Fruit fly (Drosophila melanogaster) whole organism, adult: ENCODE measurements around the gene Sp1.

Source experiments
- CG11617 ChIP-seq: fragments of 200-800 bp; sonication (Bioruptor generic); optimal IDR thresholded peaks from 2 replicates; lab custom pipeline; 2017; ENCODE audit warnings: mild to moderate bottlenecking, missing biosample characterization, missing genetic modification reagents, missing genetic modification characterization
- CG12768 ChIP-seq: fragments of 200-800 bp; sonication (Bioruptor generic); optimal IDR thresholded peaks from 2 replicates; lab custom pipeline; 2017; ENCODE audit warnings: missing biosample characterization, missing genetic modification characterization, mild to moderate bottlenecking, moderate library complexity, missing genetic modification reagents
- CG14711 ChIP-seq: fragments of 200-800 bp; sonication (Bioruptor generic); optimal IDR thresholded peaks from 2 replicates; lab custom pipeline; 2018; ENCODE audit warnings: missing biosample characterization, mild to moderate bottlenecking, missing genetic modification characterization, moderate library complexity
- CG1620 ChIP-seq: fragments of 200-800 bp; sonication (Bioruptor generic); optimal IDR thresholded peaks from 2 replicates; lab custom pipeline; 2016; ENCODE audit warnings: missing biosample characterization, missing genetic modification characterization
- CG33017 ChIP-seq: fragments of 200-800 bp; sonication (Bioruptor generic); optimal IDR thresholded peaks from 2 replicates; lab custom pipeline; 2018; ENCODE audit warnings: missing biosample characterization, mild to moderate bottlenecking, missing genetic modification characterization, moderate library complexity
- CG5204 ChIP-seq: fragments of 200-800 bp; sonication (Bioruptor generic); optimal IDR thresholded peaks from 2 replicates; lab custom pipeline; 2016; ENCODE audit warnings: missing biosample characterization, missing genetic modification characterization
- CG7045 ChIP-seq: fragments of 200-800 bp; sonication (Bioruptor generic); optimal IDR thresholded peaks from 2 replicates; lab custom pipeline; 2017; ENCODE audit warnings: missing biosample characterization, mild to moderate bottlenecking, missing genetic modification characterization
- CG7101 ChIP-seq: fragments of 200-800 bp; sonication (Bioruptor generic); optimal IDR thresholded peaks from 2 replicates; lab custom pipeline; 2018; ENCODE audit warnings: missing biosample characterization, mild to moderate bottlenecking, missing genetic modification characterization, moderate library complexity
- Clk ChIP-seq: fragments of 200-800 bp; sonication (Bioruptor generic); optimal IDR thresholded peaks from 2 replicates; lab custom pipeline; 2017; ENCODE audit warnings: missing biosample characterization, missing genetic modification characterization
- Crg-1 ChIP-seq: fragments of 200-800 bp; sonication (Bioruptor generic); optimal IDR thresholded peaks from 2 replicates; lab custom pipeline; 2016; ENCODE audit warnings: missing biosample characterization, missing genetic modification characterization
- Hr96 ChIP-seq: fragments of 200-800 bp; sonication (Bioruptor generic); optimal IDR thresholded peaks from 2 replicates; lab custom pipeline; 2016; ENCODE audit warnings: missing biosample characterization, missing genetic modification characterization
- Mnt ChIP-seq: fragments of 200-800 bp; sonication (Bioruptor generic); optimal IDR thresholded peaks from 2 replicates; lab custom pipeline; 2016; ENCODE audit warnings: missing biosample characterization, mild to moderate bottlenecking, missing genetic modification characterization
- bab1 ChIP-seq: fragments of 200-800 bp; sonication (Bioruptor generic); optimal IDR thresholded peaks from 3 replicates; lab custom pipeline; 2019; ENCODE audit warnings: missing biosample characterization, mild to moderate bottlenecking, missing genetic modification characterization, moderate library complexity
- cic ChIP-seq: fragments of 200-800 bp; sonication (Bioruptor generic); optimal IDR thresholded peaks from 2 replicates; lab custom pipeline; 2017; ENCODE audit warnings: missing biosample characterization, mild to moderate bottlenecking, missing genetic modification characterization, moderate library complexity
- cnc ChIP-seq, 2 experiments: fragments of >200 bp; optimal IDR thresholded peaks; 2 replicates each; lab custom pipeline; 2017
- kay ChIP-seq: fragments of 200-800 bp; sonication (Bioruptor generic); peaks from one replicate; lab custom pipeline; 2016; ENCODE audit warnings: missing biosample characterization, missing genetic modification characterization, borderline replicate concordance
- ovo ChIP-seq: fragments of 200-800 bp; sonication (Bioruptor generic); optimal IDR thresholded peaks from 2 replicates; lab custom pipeline; 2016; ENCODE audit warnings: missing biosample characterization, missing genetic modification characterization
- pad ChIP-seq: fragments of 200-800 bp; sonication (Bioruptor generic); optimal IDR thresholded peaks from 3 replicates; lab custom pipeline; 2017; ENCODE audit warnings: missing biosample characterization, missing genetic modification characterization, mild to moderate bottlenecking, moderate library complexity, missing genetic modification reagents
- tj ChIP-seq: fragments of 200-800 bp; sonication (Bioruptor generic); optimal IDR thresholded peaks from 3 replicates; lab custom pipeline; 2017; ENCODE audit warnings: missing biosample characterization, mild to moderate bottlenecking, missing genetic modification characterization, moderate library complexity
- toe ChIP-seq: fragments of 200-800 bp; sonication (Bioruptor generic); optimal IDR thresholded peaks from 2 replicates; lab custom pipeline; 2016; ENCODE audit warnings: missing biosample characterization, missing genetic modification characterization

Sp1 gene

DNA sequence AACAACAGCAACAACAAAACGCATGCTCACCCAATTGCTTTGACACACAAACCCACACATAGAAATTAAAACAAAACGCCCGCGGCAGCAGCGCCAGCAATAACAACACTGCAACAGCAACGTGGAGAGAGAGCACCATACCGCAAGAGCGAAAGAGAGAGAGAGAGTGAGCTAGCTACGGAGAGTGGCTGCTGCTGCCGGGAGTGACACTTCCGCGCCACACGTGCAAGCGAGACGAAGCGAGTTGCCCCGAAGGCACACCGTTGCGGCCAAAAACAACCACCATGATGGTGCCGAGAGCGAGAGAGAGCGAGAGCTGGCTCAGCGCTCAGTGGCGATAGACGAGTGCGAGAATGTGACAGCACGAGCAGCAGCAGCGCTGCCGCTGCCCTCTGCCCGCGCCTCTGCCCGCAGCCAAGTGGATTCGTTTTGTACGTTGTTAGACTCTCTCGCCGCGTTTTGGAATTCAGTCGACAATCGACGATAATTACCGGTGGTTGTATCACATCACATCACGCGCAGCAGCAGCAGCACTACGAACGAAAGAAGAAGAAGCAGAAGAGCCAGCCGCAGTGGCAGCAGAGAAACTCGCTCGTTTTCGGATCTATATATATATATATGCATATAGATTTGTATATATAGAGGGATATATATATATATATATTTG lies 35.6 kb upstream of the Sp1 start, which contains the start of gene btd:
TSS of gene btd (plus strand) at position 467 of the 667 bp plus-strand sequence.
- TF ChIP-seq pad (GFP tag; lab: Kevin White, UChicago) (peak; percentile 81), ovo (GFP tag; lab: Kevin White, UChicago) (peak; percentile 25), CG5204 (GFP tag; lab: Kevin White, UChicago) (no peak), Hr96 (no peak), Mnt (peak; percentile 1), tj (GFP tag; lab: Kevin White, UChicago) (peak; percentile 18), kay (GFP tag; lab: Kevin White, UChicago) (peak; percentile 10)

DNA sequence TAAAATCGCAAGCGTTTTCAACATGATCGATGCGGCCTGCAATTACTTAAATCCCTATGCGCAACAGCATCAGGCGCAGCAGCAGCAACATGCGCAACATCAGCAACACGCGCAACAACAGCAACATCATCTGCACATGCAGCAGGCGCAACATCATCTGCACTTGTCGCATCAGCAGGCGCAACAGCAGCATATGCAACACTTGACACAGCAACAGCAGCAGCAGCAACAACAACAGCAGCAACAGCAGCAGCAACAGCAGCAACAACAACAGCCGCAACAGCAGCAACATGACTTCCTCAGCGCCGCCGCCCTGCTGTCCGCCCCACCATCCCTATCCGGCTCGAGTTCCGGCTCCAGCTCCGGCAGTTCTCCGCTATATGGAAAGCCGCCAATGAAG lies 34.8 kb upstream of the Sp1 start:
- TF ChIP-seq CG12768 (GFP tag; lab: Kevin White, UChicago) (no peak), CG7101 (tag; lab: Kevin White, UChicago) (no peak), cic (GFP tag; lab: Kevin White, UChicago) (no peak), Clk (GFP tag; lab: Kevin White, UChicago) (no peak), Crg-1 (GFP tag; lab: Kevin White, UChicago) (no peak), bab1 (GFP tag; lab: Kevin White, UChicago) (no peak)

DNA sequence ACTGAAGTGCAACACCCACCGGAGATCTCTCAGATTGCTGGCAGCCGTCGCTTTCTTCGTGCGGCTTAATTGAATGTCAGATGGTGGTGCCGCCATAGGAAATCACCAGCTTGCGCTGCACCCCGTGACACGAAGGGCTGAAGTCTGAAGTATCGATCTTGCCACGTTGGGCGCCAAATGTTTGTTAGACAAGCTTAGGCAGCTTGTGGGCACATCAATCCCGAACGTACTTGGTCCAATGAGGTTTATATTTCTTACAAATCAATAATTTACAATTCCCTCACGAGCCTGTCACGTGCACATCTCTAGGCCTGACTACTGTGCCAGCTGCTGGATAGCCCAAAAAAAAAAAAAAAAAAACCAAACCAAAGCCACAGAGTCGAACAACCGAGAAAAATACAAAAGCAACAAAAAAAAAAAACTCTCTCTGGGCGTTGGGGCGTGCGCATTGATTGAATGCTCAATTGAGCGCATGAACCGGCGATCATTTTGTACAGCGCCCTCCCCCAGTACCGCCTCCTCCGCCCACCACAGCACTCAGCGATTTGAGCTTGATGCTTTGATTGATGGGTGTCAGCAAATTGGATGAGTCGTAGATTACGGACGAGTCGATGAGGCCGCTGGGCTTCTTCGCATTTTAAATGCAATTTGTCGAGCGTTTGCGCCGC lies 21.5 kb upstream of the Sp1 start:
- TF ChIP-seq pad (GFP tag; lab: Kevin White, UChicago) (no peak), CG33017 (tag; lab: Kevin White, UChicago) (no peak), CG7045 (GFP tag; lab: Kevin White, UChicago) (no peak), ovo (GFP tag; lab: Kevin White, UChicago) (no peak), CG5204 (GFP tag; lab: Kevin White, UChicago) (no peak), Clk (GFP tag; lab: Kevin White, UChicago) (no peak), CG7101 (tag; lab: Kevin White, UChicago) (no peak), CG14711 (tag; lab: Kevin White, UChicago) (no peak), CG12768 (GFP tag; lab: Kevin White, UChicago) (no peak)

DNA sequence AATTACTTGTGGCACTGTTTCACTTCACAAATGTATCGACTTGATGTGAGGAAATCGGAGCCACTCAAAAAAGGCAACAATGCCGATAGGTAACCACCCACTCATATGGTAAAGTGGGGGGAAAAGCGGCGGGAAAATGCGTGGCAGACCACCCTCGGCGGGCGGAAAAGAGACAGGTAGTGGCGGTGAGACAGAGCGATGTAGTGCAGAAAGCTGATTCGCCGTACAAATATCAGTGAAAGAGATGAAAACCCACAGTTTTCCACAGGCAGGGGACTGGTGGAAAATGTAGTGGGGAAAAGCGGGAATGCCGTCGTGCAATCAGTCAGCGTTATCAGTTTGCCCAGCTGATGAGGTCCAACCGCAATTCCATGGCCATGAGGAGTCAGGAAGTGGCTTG lies 2.1 kb upstream of the Sp1 start:
- no peak for TF ChIP-seq pad (GFP tag; lab: Kevin White, UChicago)
- TF ChIP-seq ovo (GFP tag; lab: Kevin White, UChicago) = no peak
- TF ChIP-seq cic (GFP tag; lab: Kevin White, UChicago) = no peak
- TF ChIP-seq bab1 (GFP tag; lab: Kevin White, UChicago) = no peak
- no peak for TF ChIP-seq CG14711 (tag; lab: Kevin White, UChicago)
- TF ChIP-seq CG11617 = no peak
- TF ChIP-seq CG5204 (GFP tag; lab: Kevin White, UChicago) = no peak
- TF ChIP-seq CG7045 (GFP tag; lab: Kevin White, UChicago) = no peak
- no peak for TF ChIP-seq Mnt
- TF ChIP-seq Hr96 = no peak

DNA sequence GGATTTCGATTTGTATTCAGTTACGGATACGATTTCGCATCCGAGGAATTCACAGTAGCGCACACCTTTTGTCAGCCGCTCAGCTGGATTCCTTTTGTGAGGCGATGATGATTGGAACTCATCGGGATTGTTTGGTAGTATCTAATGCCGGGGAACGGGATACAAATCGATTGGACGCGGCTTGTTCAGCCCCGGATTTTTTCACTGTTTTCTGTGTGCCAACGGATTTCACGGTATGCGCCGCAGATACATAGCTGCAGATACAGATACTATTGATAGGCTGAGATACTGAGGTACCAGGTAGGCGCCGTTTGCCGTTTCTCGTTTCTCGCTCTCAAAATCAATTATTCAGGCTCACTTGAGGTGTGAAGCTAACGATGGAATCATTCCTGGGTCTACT lies 2.1 kb downstream of the Sp1 start:
- no peak for TF ChIP-seq Clk (GFP tag; lab: Kevin White, UChicago)
- no peak for TF ChIP-seq toe
- no peak for TF ChIP-seq Hr96
- TF ChIP-seq cnc (optimal IDR thresholded peaks at IDR 0.05; lab: Kevin White, UChicago) = no peak
- TF ChIP-seq CG7045 (GFP tag; lab: Kevin White, UChicago) = no peak
- TF ChIP-seq Crg-1 (GFP tag; lab: Kevin White, UChicago) = no peak
- no peak for TF ChIP-seq pad (GFP tag; lab: Kevin White, UChicago)
- TF ChIP-seq CG14711 (tag; lab: Kevin White, UChicago) = no peak
- no peak for TF ChIP-seq tj (GFP tag; lab: Kevin White, UChicago)
- TF ChIP-seq CG11617 = no peak
- TF ChIP-seq ovo (GFP tag; lab: Kevin White, UChicago) = no peak
- no peak for TF ChIP-seq CG33017 (tag; lab: Kevin White, UChicago)
- no peak for TF ChIP-seq kay (GFP tag; lab: Kevin White, UChicago)
- no peak for TF ChIP-seq CG7101 (tag; lab: Kevin White, UChicago)
- TF ChIP-seq CG5204 (GFP tag; lab: Kevin White, UChicago) = no peak
- no peak for TF ChIP-seq CG12768 (GFP tag; lab: Kevin White, UChicago)
- TF ChIP-seq CG1620 = no peak
- TF ChIP-seq Mnt = no peak

DNA sequence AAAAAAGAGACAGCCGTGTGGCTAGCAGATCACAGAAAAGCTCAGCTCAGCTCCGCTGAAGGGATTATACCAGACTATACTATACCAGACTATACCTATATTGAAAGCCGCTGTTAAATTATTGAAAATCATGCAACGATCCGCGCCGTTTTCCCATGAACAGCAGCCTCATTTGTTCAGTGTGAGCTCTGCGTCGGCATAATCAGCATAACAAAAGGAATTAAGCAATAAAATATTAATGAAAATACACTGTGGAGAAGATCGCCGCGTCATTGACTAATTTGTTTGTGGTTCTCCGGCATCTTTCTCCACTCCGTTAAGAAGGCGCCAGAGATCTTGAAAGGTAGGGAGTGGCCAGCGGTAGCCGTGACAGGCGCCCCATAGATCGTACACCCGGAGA lies 3.7 kb downstream of the Sp1 start:
- TF ChIP-seq ovo (GFP tag; lab: Kevin White, UChicago) = no peak
- no peak for TF ChIP-seq CG5204 (GFP tag; lab: Kevin White, UChicago)

DNA sequence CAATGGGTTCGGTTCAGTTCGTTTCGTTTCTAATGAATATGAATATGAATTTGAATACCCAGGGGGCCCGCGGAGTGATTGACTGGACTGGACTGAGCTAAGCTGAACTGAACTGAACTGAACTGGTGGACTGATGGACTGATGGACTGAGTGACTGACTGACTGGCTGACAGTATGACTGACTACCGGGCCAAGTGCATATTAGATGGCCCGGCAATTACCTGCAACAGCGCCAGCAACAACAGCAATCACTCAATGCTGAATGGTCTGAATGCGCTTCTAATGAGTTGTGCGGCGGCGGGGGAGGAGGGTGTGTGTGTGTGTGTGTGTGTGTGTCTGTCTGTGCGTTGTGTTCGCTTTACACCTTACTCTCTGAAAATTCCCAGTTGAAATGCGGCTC lies 5.4 kb downstream of the Sp1 start:
- TF ChIP-seq kay (GFP tag; lab: Kevin White, UChicago) = no peak
- TF ChIP-seq CG5204 (GFP tag; lab: Kevin White, UChicago) = no peak
- no peak for TF ChIP-seq CG33017 (tag; lab: Kevin White, UChicago)
- no peak for TF ChIP-seq pad (GFP tag; lab: Kevin White, UChicago)
- TF ChIP-seq CG7045 (GFP tag; lab: Kevin White, UChicago) = no peak
- TF ChIP-seq Hr96 = no peak
- TF ChIP-seq ovo (GFP tag; lab: Kevin White, UChicago) = no peak
